Worm (Caenorhabditis elegans): Measurements from ENCODE around the gene nlp-51.

ce11 chrII:11285282-11285933, 34.1 kb downstream of the nlp-51 start:
- TF ChIP-seq blmp-1 (tag; optimal IDR thresholded peaks at IDR 0.05): no peak
- TF ChIP-seq unc-62 (GFP tag; optimal IDR thresholded peaks at IDR 0.05): no peak
- TF ChIP-seq grh-1 (GFP tag; IDR thresholded peaks at IDR 0.05): no peak
- TF ChIP-seq ztf-4 (tag; optimal IDR thresholded peaks at IDR 0.05): no peak
- TF ChIP-seq elt-2 (tag; optimal IDR thresholded peaks at IDR 0.05): peak; percentile 25
- TF ChIP-seq unc-130 (tag; optimal IDR thresholded peaks at IDR 0.05): no peak
- no peak for TF ChIP-seq nhr-237 (tag; optimal IDR thresholded peaks at IDR 0.05)
- TF ChIP-seq ceh-8 (GFP tag; optimal IDR thresholded peaks at IDR 0.05): no peak
- no peak for TF ChIP-seq ceh-63 (GFP tag; optimal IDR thresholded peaks at IDR 0.05)
- no peak for TF ChIP-seq dpl-1 (GFP tag; optimal IDR thresholded peaks at IDR 0.05)
